Fruit fly (Drosophila melanogaster) whole organism, embryonic: ENCODE measurements around the gene CG11695.

Source experiments
- CG10209 ChIP-seq: fragments of 200-800 bp; sonication (Bioruptor generic); optimal IDR thresholded peaks from 3 replicates; lab custom pipeline; 2017; ENCODE audit warnings: missing biosample characterization, mild to moderate bottlenecking, missing genetic modification characterization, missing genetic modification reagents
- CG10274 ChIP-seq: fragments of 200-800 bp; sonication (Bioruptor generic); optimal IDR thresholded peaks from 3 replicates; lab custom pipeline; 2017; ENCODE audit warnings: missing biosample characterization, mild to moderate bottlenecking, missing genetic modification characterization
- CG10366 ChIP-seq: fragments of 200-800 bp; sonication (Bioruptor generic); IDR thresholded peaks from 2 replicates; pipeline ENCODE4 v1.3.6; 2022; ENCODE audit warnings: missing biosample characterization, missing genetic modification characterization
- CG10431 ChIP-seq: fragments of 200-800 bp; sonication (Bioruptor generic); optimal IDR thresholded peaks from 3 replicates; lab custom pipeline; 2018; ENCODE audit warnings: missing biosample characterization, mild to moderate bottlenecking, missing genetic modification characterization
- CG10565 ChIP-seq: fragments of 200-800 bp; sonication (Bioruptor generic); optimal IDR thresholded peaks from 3 replicates; lab custom pipeline; 2016; ENCODE audit warnings: missing biosample characterization, mild to moderate bottlenecking, missing genetic modification characterization
- CG15011 ChIP-seq: fragments of 200-800 bp; sonication (Bioruptor generic); optimal IDR thresholded peaks from 3 replicates; lab custom pipeline; 2018; ENCODE audit warnings: missing biosample characterization, mild to moderate bottlenecking, missing genetic modification characterization
- CG15514 ChIP-seq: fragments of 200-800 bp; sonication (Bioruptor generic); optimal IDR thresholded peaks from 3 replicates; lab custom pipeline; 2017; ENCODE audit warnings: missing biosample characterization, missing genetic modification characterization, mild to moderate bottlenecking, moderate library complexity, missing genetic modification reagents
- CG15601 ChIP-seq: fragments of 200-800 bp; sonication (Bioruptor generic); optimal IDR thresholded peaks from 3 replicates; lab custom pipeline; 2019; ENCODE audit warnings: missing biosample characterization, mild to moderate bottlenecking, missing genetic modification characterization, moderate library complexity
- CG16863 ChIP-seq: fragments of 200-800 bp; sonication (Bioruptor generic); optimal IDR thresholded peaks from 3 replicates; lab custom pipeline; 2016; ENCODE audit warnings: missing biosample characterization, missing genetic modification characterization
- CG18011 ChIP-seq: fragments of 200-800 bp; sonication (Bioruptor generic); optimal IDR thresholded peaks from 2 replicates; lab custom pipeline; 2017; ENCODE audit warnings: missing biosample characterization, missing genetic modification characterization, mild to moderate bottlenecking, moderate library complexity, missing genotype
- CG18476 ChIP-seq: fragments of 200-800 bp; sonication (Bioruptor generic); optimal IDR thresholded peaks from 2 replicates; lab custom pipeline; 2016; ENCODE audit warnings: missing biosample characterization, mild to moderate bottlenecking, missing genetic modification characterization
- CG2116 ChIP-seq: fragments of 200-800 bp; sonication (Bioruptor generic); optimal IDR thresholded peaks from 3 replicates; lab custom pipeline; 2018; ENCODE audit warnings: missing biosample characterization, mild to moderate bottlenecking, missing genetic modification characterization
- CG2129 ChIP-seq: fragments of 200-800 bp; sonication (Bioruptor generic); IDR thresholded peaks from 2 replicates; pipeline ENCODE4 v1.3.6; 2022; ENCODE audit warnings: missing biosample characterization, missing genetic modification characterization; ENCODE audit not compliant: partially characterized antibody
- CG32532 ChIP-seq: fragments of 200-800 bp; sonication (Bioruptor generic); IDR thresholded peaks from 2 replicates; pipeline ENCODE4 v1.3.6; 2022; ENCODE audit warnings: missing biosample characterization, missing genetic modification characterization
- CG3838 ChIP-seq: fragments of 200-800 bp; sonication (Bioruptor generic); optimal IDR thresholded peaks from 3 replicates; lab custom pipeline; 2016; ENCODE audit warnings: missing biosample characterization, missing genetic modification characterization
- CG4328 ChIP-seq: fragments of 200-800 bp; sonication (Bioruptor generic); optimal IDR thresholded peaks from 3 replicates; lab custom pipeline; 2017; ENCODE audit warnings: missing biosample characterization, missing genetic modification reagents, missing genetic modification characterization
- CG4404 ChIP-seq: fragments of 200-800 bp; sonication (Bioruptor generic); IDR thresholded peaks from 2 replicates; pipeline ENCODE4 v1.3.6; 2022; ENCODE audit warnings: missing biosample characterization, missing genetic modification characterization
- CG6854 ChIP-seq: fragments of 200-800 bp; sonication (Bioruptor generic); optimal IDR thresholded peaks from 3 replicates; lab custom pipeline; 2017; ENCODE audit warnings: missing biosample characterization, mild to moderate bottlenecking, missing genetic modification characterization
- CG7987 ChIP-seq: fragments of 200-800 bp; sonication (Bioruptor generic); optimal IDR thresholded peaks from 2 replicates; lab custom pipeline; 2018; ENCODE audit warnings: missing biosample characterization, mild to moderate bottlenecking, missing genetic modification characterization, moderate library complexity
- CG8089 ChIP-seq: fragments of 200-800 bp; sonication (Bioruptor generic); optimal IDR thresholded peaks from 3 replicates; lab custom pipeline; 2016; ENCODE audit warnings: missing biosample characterization, missing genetic modification characterization
- CG8944 ChIP-seq: fragments of 200-800 bp; sonication (Bioruptor generic); optimal IDR thresholded peaks from 3 replicates; lab custom pipeline; 2016; ENCODE audit warnings: missing biosample characterization, missing genetic modification characterization
- CG9797 ChIP-seq: fragments of 200-800 bp; sonication (Bioruptor generic); optimal IDR thresholded peaks from 3 replicates; lab custom pipeline; 2018; ENCODE audit warnings: missing biosample characterization, mild to moderate bottlenecking, missing genetic modification characterization
- CG9876 ChIP-seq: fragments of 200-800 bp; sonication (Bioruptor generic); optimal IDR thresholded peaks from 2 replicates; lab custom pipeline; 2016; ENCODE audit warnings: missing biosample characterization, missing genetic modification characterization
- Fer1 ChIP-seq: fragments of 200-800 bp; sonication (Bioruptor generic); optimal IDR thresholded peaks from 2 replicates; lab custom pipeline; 2017; ENCODE audit warnings: missing biosample characterization, mild to moderate bottlenecking, missing genetic modification characterization
- Fer3 ChIP-seq: fragments of 200-800 bp; sonication (Bioruptor generic); optimal IDR thresholded peaks from 2 replicates; lab custom pipeline; 2018; ENCODE audit warnings: missing biosample characterization, mild to moderate bottlenecking, missing genetic modification characterization, moderate library complexity
- Med ChIP-seq: fragments of 200-800 bp; sonication (Bioruptor generic); peaks from one replicate; lab custom pipeline; 2016; ENCODE audit warnings: missing biosample characterization, missing genetic modification characterization, mild to moderate bottlenecking, inconsistent platforms, moderate library complexity
- PHDP ChIP-seq: fragments of 200-800 bp; sonication (Bioruptor generic); optimal IDR thresholded peaks from 3 replicates; lab custom pipeline; 2018; ENCODE audit warnings: missing biosample characterization, mild to moderate bottlenecking, missing genetic modification characterization, moderate library complexity
- bigmax ChIP-seq: fragments of 200-800 bp; sonication (Bioruptor generic); optimal IDR thresholded peaks from 2 replicates; lab custom pipeline; 2018; ENCODE audit warnings: missing biosample characterization, mild to moderate bottlenecking, missing genetic modification characterization
- caup ChIP-seq: fragments of 200-800 bp; sonication (Bioruptor generic); optimal IDR thresholded peaks from 3 replicates; lab custom pipeline; 2017; ENCODE audit warnings: missing biosample characterization, mild to moderate bottlenecking, missing genetic modification characterization, moderate library complexity; ENCODE audit not compliant: severe bottlenecking
- chinmo ChIP-seq: fragments of 200-800 bp; sonication (Bioruptor generic); IDR thresholded peaks from 4 replicates; pipeline ENCODE4 v1.3.6; 2022; ENCODE audit warnings: missing biosample characterization, missing genetic modification characterization; ENCODE audit not compliant: partially characterized antibody
- ci ChIP-seq: fragments of 200-800 bp; sonication (Bioruptor generic); IDR thresholded peaks from 3 replicates; pipeline ENCODE4 v1.3.6; 2022; ENCODE audit warnings: missing biosample characterization, missing genetic modification characterization
- cwo ChIP-seq: fragments of 200-800 bp; sonication (Bioruptor generic); optimal IDR thresholded peaks from 3 replicates; lab custom pipeline; 2017; ENCODE audit warnings: missing biosample characterization, missing genetic modification characterization, mild to moderate bottlenecking, moderate library complexity, missing genetic modification reagents
- dan ChIP-seq: fragments of 200-800 bp; sonication (Bioruptor generic); IDR thresholded peaks from 2 replicates; pipeline ENCODE4 v1.3.6; 2022; ENCODE audit warnings: missing biosample characterization, missing genetic modification characterization
- exex ChIP-seq: fragments of 200-800 bp; sonication (Bioruptor generic); optimal IDR thresholded peaks from 4 replicates; lab custom pipeline; 2018; ENCODE audit warnings: missing biosample characterization, mild to moderate bottlenecking, missing genetic modification characterization, moderate library complexity
- eyg ChIP-seq: fragments of 200-800 bp; sonication (Bioruptor generic); optimal IDR thresholded peaks from 3 replicates; lab custom pipeline; 2016; ENCODE audit warnings: missing biosample characterization, missing genetic modification characterization
- hb ChIP-seq: fragments of 200-800 bp; sonication (Bioruptor generic); IDR thresholded peaks from 3 replicates; pipeline ENCODE4 v1.3.6; 2022; ENCODE audit warnings: missing biosample characterization, missing genetic modification characterization; ENCODE audit not compliant: partially characterized antibody
- hkb ChIP-seq, 2 experiments: fragments of 200-800 bp in 1 of 2; fragments of >200 bp in 1 of 2; sonication (Bioruptor generic) in 1 of 2; IDR thresholded peaks in 1 of 2; optimal IDR thresholded peaks in 1 of 2; 2 replicates each; pipeline versions ENCODE4 v1.3.6 to Lab custom; 2017 to 2022; ENCODE audit warnings: missing biosample characterization in 1 of 2, missing genetic modification characterization in 1 of 2
- mld ChIP-seq: fragments of 200-800 bp; sonication (Bioruptor generic); IDR thresholded peaks from 3 replicates; pipeline ENCODE4 v1.3.6; 2022; ENCODE audit warnings: missing biosample characterization, missing genetic modification characterization; ENCODE audit not compliant: partially characterized antibody
- otp ChIP-seq: fragments of 200-800 bp; sonication (Bioruptor generic); IDR thresholded peaks from 3 replicates; pipeline ENCODE4, ENCODE4 v1.3.6; 2022; ENCODE audit warnings: missing biosample characterization, missing genetic modification characterization
- pb ChIP-seq: fragments of 200-800 bp; sonication (Bioruptor generic); optimal IDR thresholded peaks from 3 replicates; lab custom pipeline; 2016; ENCODE audit warnings: missing biosample characterization, missing genetic modification characterization
- prd ChIP-seq, 3 experiments: fragments of >200 bp in 2 of 3; fragments of 200-800 bp in 1 of 3; sonication (Bioruptor generic) in 1 of 3; optimal IDR thresholded peaks in 2 of 3; IDR thresholded peaks in 1 of 3; 2 replicates in 2 of 3; 3 replicates in 1 of 3; pipeline versions ENCODE4 v1.3.6 to Lab custom; 2017 to 2022; ENCODE audit warnings: missing biosample characterization in 1 of 3, missing genetic modification characterization in 1 of 3
- seq ChIP-seq: fragments of 200-800 bp; sonication (Bioruptor generic); IDR thresholded peaks from 2 replicates; pipeline ENCODE4 v1.3.6; 2022; ENCODE audit warnings: missing biosample characterization, missing genetic modification characterization
- sr ChIP-seq: fragments of 200-800 bp; sonication (Bioruptor generic); IDR thresholded peaks from 3 replicates; pipeline ENCODE4 v1.3.6; 2022; ENCODE audit warnings: missing biosample characterization, missing genetic modification characterization
- ssp ChIP-seq: fragments of 200-800 bp; sonication (Bioruptor generic); IDR thresholded peaks from 2 replicates; pipeline ENCODE4 v1.3.6; 2022; ENCODE audit warnings: missing biosample characterization, missing genetic modification characterization
- toy ChIP-seq: fragments of 200-800 bp; sonication (Bioruptor generic); IDR thresholded peaks from 2 replicates; pipeline ENCODE4 v1.3.6; 2022; ENCODE audit warnings: missing biosample characterization, missing genetic modification characterization
- unpg ChIP-seq: fragments of 200-800 bp; sonication (Bioruptor generic); optimal IDR thresholded peaks from 3 replicates; lab custom pipeline; 2018; ENCODE audit warnings: missing biosample characterization, mild to moderate bottlenecking, missing genetic modification characterization, moderate library complexity
- vvl ChIP-seq: fragments of 200-800 bp; sonication (Bioruptor generic); IDR thresholded peaks from 2 replicates; pipeline ENCODE4 v1.3.6; 2022; ENCODE audit warnings: missing biosample characterization, missing genetic modification characterization

The CG11695 gene

DNA sequence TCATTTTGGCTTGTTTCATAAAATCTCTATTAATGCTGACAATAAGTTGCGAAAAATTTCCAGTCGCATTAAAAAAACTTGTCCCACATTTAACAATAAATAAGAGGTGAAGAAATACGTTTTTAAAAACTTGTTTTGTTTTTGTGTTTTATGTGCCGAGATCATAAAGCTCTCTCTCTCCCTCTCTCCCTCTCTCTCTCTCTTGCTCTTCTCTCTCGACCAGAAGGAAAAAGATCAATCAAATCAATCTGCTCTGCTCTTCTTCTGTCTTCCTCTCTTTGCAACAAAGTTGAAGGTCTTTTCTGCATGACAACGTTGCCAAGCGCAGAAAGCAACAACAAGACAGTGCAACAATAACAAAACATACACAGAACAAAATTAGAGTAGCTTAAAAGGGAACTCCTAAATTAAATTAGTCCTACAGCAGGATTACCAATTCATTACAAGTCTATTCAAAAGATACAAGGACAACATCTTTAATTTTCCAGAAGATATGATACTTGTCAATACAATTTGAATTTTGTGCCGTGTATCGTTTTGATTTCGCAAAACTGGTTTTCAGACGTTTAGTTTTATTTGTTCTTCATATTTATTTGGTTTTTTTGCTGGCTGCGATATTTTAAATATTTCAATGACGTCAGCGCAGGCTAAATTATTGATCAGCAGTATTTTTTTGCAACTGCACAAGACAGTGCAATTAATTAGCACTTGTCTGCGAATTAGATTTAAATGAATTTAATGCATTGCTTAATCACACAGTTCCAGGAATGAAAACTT is 46.2 kb downstream of the CG11695 start (continued):
- peak; percentile 37; the same call in 1 of the 2 replicates for TF ChIP-seq CG4404 (GFP tag; lab: Robert Waterston, UW)
- peak; percentile 71 for TF ChIP-seq CG8089
- peak; percentile 36 for TF ChIP-seq CG9876
- no peak for TF ChIP-seq CG9797
- TF ChIP-seq chinmo (GFP tag; lab: Robert Waterston, UW): peak; percentile 78; the same call in 2 of the 4 replicates
- TF ChIP-seq toy (GFP tag; lab: Robert Waterston, UW): peak; percentile 63; the same call in 1 of the 2 replicates
- TF ChIP-seq CG15514 (GFP tag; lab: Kevin White, UChicago): peak; percentile 50
- peak; percentile 75 for TF ChIP-seq PHDP
- TF ChIP-seq CG4328 (GFP tag; lab: Kevin White, UChicago): no peak
- peak; percentile 67 for TF ChIP-seq CG16863 (GFP tag; lab: Kevin White, UChicago)
- no peak for TF ChIP-seq CG10565
- peak; percentile 82 for TF ChIP-seq vvl (GFP tag; lab: Robert Waterston, UW)
- peak; percentile 77 for TF ChIP-seq unpg (GFP tag; lab: Kevin White, UChicago)
- no peak for TF ChIP-seq prd (optimal IDR thresholded peaks at IDR 0.05; lab: Kevin White, UChicago)
- TF ChIP-seq prd (GFP tag; IDR thresholded peaks at IDR 0.05; lab: Robert Waterston, UW): peak; percentile 83
- peak; percentile 2 for TF ChIP-seq CG6854 (GFP tag; lab: Kevin White, UChicago)
- TF ChIP-seq caup: peak; percentile 70
- TF ChIP-seq sr (GFP tag; lab: Robert Waterston, UW): no peak
- no peak for TF ChIP-seq CG15601
- TF ChIP-seq CG10274 (GFP tag; lab: Kevin White, UChicago): peak; percentile 12
- no peak for TF ChIP-seq CG10431 (GFP tag; lab: Kevin White, UChicago)
- peak; percentile 54 for TF ChIP-seq CG18476 (GFP tag; lab: Kevin White, UChicago)
- TF ChIP-seq bigmax (GFP tag; lab: Kevin White, UChicago): no peak
- TF ChIP-seq CG32532 (GFP tag; lab: Robert Waterston, UW): peak; percentile 79
- TF ChIP-seq CG7987 (GFP tag; lab: Kevin White, UChicago): peak; percentile 59
- no peak for TF ChIP-seq hb (GFP tag; lab: Robert Waterston, UW)
- TF ChIP-seq eyg (GFP tag; lab: Kevin White, UChicago): peak; percentile 60
- peak; percentile 79 for TF ChIP-seq Fer3
- TF ChIP-seq hkb (optimal IDR thresholded peaks at IDR 0.05; lab: Kevin White, UChicago): no peak
- peak; percentile 85 for TF ChIP-seq hkb (GFP tag; IDR thresholded peaks at IDR 0.05; lab: Robert Waterston, UW)
- peak; percentile 13 for TF ChIP-seq CG15011 (GFP tag; lab: Kevin White, UChicago)
- TF ChIP-seq CG2116 (GFP tag; lab: Kevin White, UChicago): peak; percentile 42
- peak; percentile 59 for TF ChIP-seq cwo (GFP tag; lab: Kevin White, UChicago)
- no peak for TF ChIP-seq mld
- peak; percentile 71 for TF ChIP-seq CG10209
- peak; percentile 80 for TF ChIP-seq Fer1
- TF ChIP-seq CG18011 (GFP tag; lab: Kevin White, UChicago): no peak
- TF ChIP-seq CG3838 (GFP tag; lab: Kevin White, UChicago): peak; percentile 23
- TF ChIP-seq CG10366: peak; percentile 76
- TF ChIP-seq dan (GFP tag; lab: Robert Waterston, UW): no peak
- 0 out of 3 replicates have a peak, but pooled peaks have one; percentile 22 for TF ChIP-seq otp (GFP tag; lab: Robert Waterston, UW)
- TF ChIP-seq seq (GFP tag; lab: Robert Waterston, UW): peak; percentile 78
- peak; percentile 97 for TF ChIP-seq Med (GFP tag; lab: Kevin White, UChicago)
- TF ChIP-seq ssp (GFP tag; lab: Robert Waterston, UW): peak; percentile 44
- TF ChIP-seq exex (tag; lab: Kevin White, UChicago): peak; percentile 27
- TF ChIP-seq ci (GFP tag; lab: Robert Waterston, UW): peak; percentile 83
- peak; percentile 61 for TF ChIP-seq CG8944
- peak; percentile 77 for TF ChIP-seq pb (GFP tag; lab: Kevin White, UChicago)
- TF ChIP-seq CG2129: no peak
